Fruit fly (Drosophila melanogaster): ENCODE data around the gene png.

The png gene

dm6 chrX:1387149-1387752, 29.9 kb upstream of the png start (continued):
- TF ChIP-seq ems (GFP tag; optimal IDR thresholded peaks at IDR 0.05) (no peak), Oli (tag; optimal IDR thresholded peaks at IDR 0.05) (no peak), CG1603 (tag; optimal IDR thresholded peaks at IDR 0.05) (peak; percentile 15), dmrt11E (tag; optimal IDR thresholded peaks at IDR 0.05) (no peak), chinmo (GFP tag; IDR thresholded peaks at IDR 0.05; ENCODE audit: partially characterized antibody) (0 out of 4 replicates have a peak, but pooled peaks have one; percentile 11), CG10209 (GFP tag; optimal IDR thresholded peaks at IDR 0.05) (peak; percentile 18), CG17912 (GFP tag; optimal IDR thresholded peaks at IDR 0.05) (peak; percentile 32), pzg (GFP tag; optimal IDR thresholded peaks at IDR 0.05) (no peak), knrl (GFP tag; IDR thresholded peaks at IDR 0.05; ENCODE audit: partially characterized antibody) (no peak), CG8089 (GFP tag; optimal IDR thresholded peaks at IDR 0.05) (no peak), ATbp (GFP tag; optimal IDR thresholded peaks at IDR 0.05) (peak; percentile 53), kni (GFP tag; optimal IDR thresholded peaks at IDR 0.05) (peak; percentile 76), Ets97D (GFP tag; optimal IDR thresholded peaks at IDR 0.05) (no peak), CG15601 (tag; optimal IDR thresholded peaks at IDR 0.05) (peak; percentile 47), CG12236 (GFP tag; optimal IDR thresholded peaks at IDR 0.05) (no peak), Adf1 (GFP tag; IDR thresholded peaks at IDR 0.05) (peak; percentile 32), kah (GFP tag; optimal IDR thresholded peaks at IDR 0.05) (peak; percentile 84), jumu (GFP tag; optimal IDR thresholded peaks at IDR 0.05) (no peak), CG34376 (GFP tag; optimal IDR thresholded peaks at IDR 0.05) (peak; percentile 32), grau (tag; optimal IDR thresholded peaks at IDR 0.05) (no peak), pfk (GFP tag; optimal IDR thresholded peaks at IDR 0.05) (peak; percentile 55), ap (GFP tag; IDR thresholded peaks at IDR 0.05) (no peak), CG3838 (GFP tag; optimal IDR thresholded peaks at IDR 0.05) (no peak), tio (GFP tag; optimal IDR thresholded peaks at IDR 0.05) (no peak), CG17568 (GFP tag; optimal IDR thresholded peaks at IDR 0.05) (no peak), CG12942 (GFP tag; optimal IDR thresholded peaks at IDR 0.05) (no peak), gfzf (GFP tag; optimal IDR thresholded peaks at IDR 0.05) (no peak), Bgb (GFP tag; IDR thresholded peaks at IDR 0.05; ENCODE audit: partially characterized antibody) (no peak), CG2129 (GFP tag; IDR thresholded peaks at IDR 0.05; ENCODE audit: partially characterized antibody) (no peak), CG30403 (GFP tag; optimal IDR thresholded peaks at IDR 0.05) (no peak), sc (optimal IDR thresholded peaks at IDR 0.05) (no peak), sc (GFP tag; optimal IDR thresholded peaks at IDR 0.05) (peak; percentile 18), Hmx (GFP tag; optimal IDR thresholded peaks at IDR 0.05) (no peak), chm (GFP tag; IDR thresholded peaks at IDR 0.05) (no peak), CG4707 (GFP tag; optimal IDR thresholded peaks at IDR 0.05) (no peak), shn (GFP tag; optimal IDR thresholded peaks at IDR 0.05) (no peak), MBD-R2 (GFP tag; IDR thresholded peaks at IDR 0.05) (no peak), Mes4 (GFP tag; optimal IDR thresholded peaks at IDR 0.05) (no peak), CG5180 (GFP tag; optimal IDR thresholded peaks at IDR 0.05) (peak; percentile 11), Blimp-1 (GFP tag; optimal IDR thresholded peaks at IDR 0.05) (no peak), prd (optimal IDR thresholded peaks at IDR 0.05) (no peak), prd (GFP tag; IDR thresholded peaks at IDR 0.05) (no peak), gsb (GFP tag; IDR thresholded peaks at IDR 0.05) (no peak), CG43689 (GFP tag; IDR thresholded peaks at IDR 0.05) (no peak), CG8359 (GFP tag; optimal IDR thresholded peaks at IDR 0.05; ENCODE audit: borderline replicate concordance) (no peak), bsh (GFP tag; optimal IDR thresholded peaks at IDR 0.05) (peak in 1 of 2 experiments; percentile 2), ab (GFP tag; optimal IDR thresholded peaks at IDR 0.05) (no peak), CG12744 (GFP tag; optimal IDR thresholded peaks at IDR 0.05) (no peak), vfl (GFP tag; optimal IDR thresholded peaks at IDR 0.05) (no peak), amos (GFP tag; IDR thresholded peaks at IDR 0.05; ENCODE audit: partially characterized antibody) (no peak)
